Worm (Caenorhabditis elegans) whole organism, early embryonic: Measurements from ENCODE around the gene cbp-2.

Source experiments
- B0310.2 ChIP-seq: sonication (generic microtip); optimal IDR thresholded peaks from 2 replicates; lab custom pipeline; 2016; ENCODE audit warnings: mild to moderate bottlenecking, missing genetic modification characterization, missing compliant biosample characterization
- F13C5.2 ChIP-seq: sonication (generic microtip); optimal IDR thresholded peaks from 2 replicates; lab custom pipeline; 2017; ENCODE audit warnings: mild to moderate bottlenecking, missing genetic modification characterization, inconsistent platforms, missing compliant biosample characterization
- aly-1 ChIP-seq: sonication (generic microtip); optimal IDR thresholded peaks from 2 replicates; lab custom pipeline; 2016; ENCODE audit warnings: missing genetic modification characterization, missing compliant biosample characterization
- ama-1 ChIP-seq: fragments of 150-350 bp; optimal IDR thresholded peaks from 2 replicates; lab custom pipeline; 2014
- ceh-13 ChIP-seq: fragments of 200-800 bp; sonication (Bioruptor generic); optimal IDR thresholded peaks from 2 replicates; lab custom pipeline; 2018; ENCODE audit warnings: mild to moderate bottlenecking, missing genetic modification characterization, missing compliant biosample characterization
- ceh-36 ChIP-seq: sonication (generic microtip); optimal IDR thresholded peaks from 2 replicates; lab custom pipeline; 2016; ENCODE audit warnings: missing genetic modification characterization, inconsistent platforms, missing compliant biosample characterization
- ets-7 ChIP-seq: sonication (generic microtip); optimal IDR thresholded peaks from 2 replicates; lab custom pipeline; 2016; ENCODE audit warnings: missing genotype, missing genetic modification characterization, missing compliant biosample characterization
- flt-1 ChIP-seq: fragments of 200-800 bp; sonication (Bioruptor generic); IDR thresholded peaks from 2 replicates; pipeline ENCODE4 v1.3.6; 2022; ENCODE audit warnings: missing genetic modification characterization, missing compliant biosample characterization
- hmbx-1 ChIP-seq: sonication (generic microtip); optimal IDR thresholded peaks from 2 replicates; lab custom pipeline; 2016; ENCODE audit warnings: mild to moderate bottlenecking, missing genetic modification characterization, missing compliant biosample characterization
- hmg-4 ChIP-seq: fragments of 200-800 bp; sonication (Bioruptor generic); optimal IDR thresholded peaks from 2 replicates; lab custom pipeline; 2018; ENCODE audit warnings: mild to moderate bottlenecking, missing genetic modification characterization, missing compliant biosample characterization
- hnd-1 ChIP-seq: sonication (generic microtip); optimal IDR thresholded peaks from 2 replicates; lab custom pipeline; 2016; ENCODE audit warnings: missing genetic modification characterization, missing compliant biosample characterization
- pes-1 ChIP-seq: fragments of 200-800 bp; sonication (Bioruptor generic); IDR thresholded peaks from 2 replicates; pipeline ENCODE4 v1.3.6; 2022; ENCODE audit warnings: missing genetic modification reagents, missing genetic modification characterization, missing compliant biosample characterization
- scrt-1 ChIP-seq: fragments of 200-800 bp; sonication (Bioruptor generic); IDR thresholded peaks from 2 replicates; pipeline ENCODE4 v1.3.6; 2022; ENCODE audit warnings: missing genetic modification characterization, missing compliant biosample characterization
- sea-1 ChIP-seq: fragments of 200-800 bp; sonication (Bioruptor generic); conservative IDR thresholded peaks from 2 replicates; pipeline ENCODE4 v1.3.6; 2022; ENCODE audit warnings: missing genetic modification characterization, missing compliant biosample characterization
- tbx-11 ChIP-seq: fragments of 200-800 bp; sonication (Bioruptor generic); IDR thresholded peaks from 2 replicates; pipeline ENCODE4 v1.3.6; 2022; ENCODE audit warnings: missing genetic modification characterization, missing compliant biosample characterization
- tbx-37 ChIP-seq: fragments of 200-800 bp; sonication (Bioruptor generic); conservative IDR thresholded peaks from 2 replicates; pipeline ENCODE4 v1.3.6; 2022; ENCODE audit warnings: missing genetic modification reagents, missing genetic modification characterization, missing compliant biosample characterization
- tra-4 ChIP-seq: sonication (generic microtip); optimal IDR thresholded peaks from 2 replicates; lab custom pipeline; 2017; ENCODE audit warnings: missing genetic modification characterization, missing compliant biosample characterization

Gene cbp-2

ce11 chrIII:9922874-9923273, at the start of gene cbp-2:
cbp-2 (plus strand) TSS chrIII:9923174.
- TF ChIP-seq F13C5.2 (tag; lab: Kevin White, UChicago) (no peak), hmbx-1 (no peak), B0310.2 (tag; lab: Kevin White, UChicago) (no peak), scrt-1 (GFP tag; lab: Robert Waterston, UW) (no peak), pes-1 (GFP tag; lab: Robert Waterston, UW) (no peak), tbx-11 (GFP tag; lab: Robert Waterston, UW) (no peak), hnd-1 (tag; lab: Kevin White, UChicago) (no peak), tra-4 (tag; lab: Kevin White, UChicago) (no peak), ama-1 (no peak), ceh-36 (no peak), hmg-4 (GFP tag; lab: Kevin White, UChicago) (no peak), sea-1 (GFP tag; lab: Robert Waterston, UW) (no peak), tbx-37 (GFP tag; lab: Robert Waterston, UW) (no peak), aly-1 (tag; lab: Kevin White, UChicago) (no peak), ceh-13 (GFP tag; lab: Kevin White, UChicago) (no peak), flt-1 (no peak), ets-7 (no peak)

ce11 chrIII:9874515-9874914, 48.5 kb upstream of the cbp-2 start:
- TF ChIP-seq ets-7 (no peak), tbx-11 (GFP tag; lab: Robert Waterston, UW) (no peak), flt-1 (no peak), aly-1 (tag; lab: Kevin White, UChicago) (no peak), hmg-4 (GFP tag; lab: Kevin White, UChicago) (no peak), ceh-36 (no peak), ama-1 (no peak), tra-4 (tag; lab: Kevin White, UChicago) (no peak), scrt-1 (GFP tag; lab: Robert Waterston, UW) (no peak), hnd-1 (tag; lab: Kevin White, UChicago) (no peak), sea-1 (GFP tag; lab: Robert Waterston, UW) (no peak), hmbx-1 (no peak), tbx-37 (GFP tag; lab: Robert Waterston, UW) (no peak), pes-1 (GFP tag; lab: Robert Waterston, UW) (no peak), F13C5.2 (tag; lab: Kevin White, UChicago) (no peak)

- TF ChIP-seq aly-1 (tag; lab: Kevin White, UChicago) = no peak
- no peak for TF ChIP-seq tbx-37 (GFP tag; lab: Robert Waterston, UW)
- TF ChIP-seq pes-1 (GFP tag; lab: Robert Waterston, UW) = no peak
- TF ChIP-seq hnd-1 (tag; lab: Kevin White, UChicago) = no peak
- TF ChIP-seq ceh-13 (GFP tag; lab: Kevin White, UChicago) = no peak
- TF ChIP-seq ets-7 = no peak
- no peak for TF ChIP-seq hmbx-1
- no peak for TF ChIP-seq B0310.2 (tag; lab: Kevin White, UChicago)
Measured at ce11 chrIII:9876951-9877350, 46.0 kb upstream of the cbp-2 start, which contains the start of gene ZK757.10. ZK757.10 (plus strand) TSS chrIII:9877251.

- TF ChIP-seq sea-1 (GFP tag; lab: Robert Waterston, UW) (no peak), pes-1 (GFP tag; lab: Robert Waterston, UW) (no peak), ceh-13 (GFP tag; lab: Kevin White, UChicago) (no peak), scrt-1 (GFP tag; lab: Robert Waterston, UW) (no peak), ceh-36 (no peak), hmg-4 (GFP tag; lab: Kevin White, UChicago) (no peak), tbx-11 (GFP tag; lab: Robert Waterston, UW) (no peak), ets-7 (no peak), hmbx-1 (no peak), F13C5.2 (tag; lab: Kevin White, UChicago) (no peak), ama-1 (no peak), flt-1 (no peak), tbx-37 (GFP tag; lab: Robert Waterston, UW) (no peak), aly-1 (tag; lab: Kevin White, UChicago) (no peak), tra-4 (tag; lab: Kevin White, UChicago) (no peak), B0310.2 (tag; lab: Kevin White, UChicago) (no peak), hnd-1 (tag; lab: Kevin White, UChicago) (no peak)
Measured at ce11 chrIII:9878828-9879227, 44.1 kb upstream of the cbp-2 start, which contains the start of gene ZK757.2. ZK757.2 (minus strand) TSS chrIII:9878928.

ce11 chrIII:9885609-9886008, 37.4 kb upstream of the cbp-2 start:
- TF ChIP-seq hmg-4 (GFP tag; lab: Kevin White, UChicago) = no peak
- no peak for TF ChIP-seq F13C5.2 (tag; lab: Kevin White, UChicago)
- TF ChIP-seq ceh-36 = no peak
- TF ChIP-seq tbx-37 (GFP tag; lab: Robert Waterston, UW) = no peak
- TF ChIP-seq scrt-1 (GFP tag; lab: Robert Waterston, UW) = no peak
- no peak for TF ChIP-seq flt-1
- TF ChIP-seq ets-7 = no peak
- no peak for TF ChIP-seq hnd-1 (tag; lab: Kevin White, UChicago)
- no peak for TF ChIP-seq aly-1 (tag; lab: Kevin White, UChicago)
- no peak for TF ChIP-seq ceh-13 (GFP tag; lab: Kevin White, UChicago)
- no peak for TF ChIP-seq tra-4 (tag; lab: Kevin White, UChicago)
- no peak for TF ChIP-seq B0310.2 (tag; lab: Kevin White, UChicago)

- TF ChIP-seq aly-1 (tag; lab: Kevin White, UChicago) = no peak
- TF ChIP-seq hnd-1 (tag; lab: Kevin White, UChicago) = no peak
- no peak for TF ChIP-seq scrt-1 (GFP tag; lab: Robert Waterston, UW)
- no peak for TF ChIP-seq tbx-37 (GFP tag; lab: Robert Waterston, UW)
- TF ChIP-seq B0310.2 (tag; lab: Kevin White, UChicago) = no peak
- TF ChIP-seq F13C5.2 (tag; lab: Kevin White, UChicago) = no peak
- TF ChIP-seq hmg-4 (GFP tag; lab: Kevin White, UChicago) = no peak
- TF ChIP-seq pes-1 (GFP tag; lab: Robert Waterston, UW) = no peak
- no peak for TF ChIP-seq tbx-11 (GFP tag; lab: Robert Waterston, UW)
- TF ChIP-seq sea-1 (GFP tag; lab: Robert Waterston, UW) = no peak
- no peak for TF ChIP-seq ets-7
- no peak for TF ChIP-seq flt-1
- TF ChIP-seq ceh-13 (GFP tag; lab: Kevin White, UChicago) = no peak
- no peak for TF ChIP-seq ama-1
- TF ChIP-seq ceh-36 = no peak
Measured at ce11 chrIII:9886323-9886722, 36.7 kb upstream of the cbp-2 start.

- TF ChIP-seq ceh-13 (GFP tag; lab: Kevin White, UChicago) (no peak), ceh-36 (no peak), aly-1 (tag; lab: Kevin White, UChicago) (no peak), hmg-4 (GFP tag; lab: Kevin White, UChicago) (no peak), tbx-37 (GFP tag; lab: Robert Waterston, UW) (no peak), F13C5.2 (tag; lab: Kevin White, UChicago) (no peak), hnd-1 (tag; lab: Kevin White, UChicago) (no peak), tbx-11 (GFP tag; lab: Robert Waterston, UW) (no peak), tra-4 (tag; lab: Kevin White, UChicago) (no peak), ama-1 (no peak), sea-1 (GFP tag; lab: Robert Waterston, UW) (no peak)
Measured at ce11 chrIII:9891324-9891723, 31.6 kb upstream of the cbp-2 start, which contains the start of gene alg-4. alg-4 (minus strand) TSS chrIII:9891424.
